Worm (Caenorhabditis elegans) whole organism, L3 larva: Measurements from ENCODE around the gene nhr-158.

ENCODE experiments used
- elt-3 ChIP-seq, 3 experiments: fragments of 150-350 bp in 1 of 3; sonication (generic microtip) in 2 of 3; optimal IDR thresholded peaks; 2 replicates in 2 of 3; 4 replicates in 1 of 3; lab custom pipeline; 2014 to 2017; ENCODE audit warnings: missing biosample characterization in 3 of 3, missing genetic modification characterization in 3 of 3
- fos-1 ChIP-seq: fragments of 150-350 bp; optimal IDR thresholded peaks from 2 replicates; lab custom pipeline; 2014; ENCODE audit warnings: missing biosample characterization, missing genetic modification characterization
- jun-1 ChIP-seq: fragments of 150-350 bp; optimal IDR thresholded peaks from 2 replicates; lab custom pipeline; 2014; ENCODE audit warnings: missing biosample characterization, missing genetic modification reagents, missing genetic modification characterization
- lin-15B ChIP-seq: fragments of 150-350 bp; optimal IDR thresholded peaks from 2 replicates; lab custom pipeline; 2014; ENCODE audit warnings: missing biosample characterization, missing genetic modification characterization
- nhr-76 ChIP-seq: fragments of 150-350 bp; sonication (generic microtip); optimal IDR thresholded peaks from 5 replicates; lab custom pipeline; 2014; ENCODE audit warnings: missing biosample characterization, missing genetic modification characterization
- pha-4 ChIP-seq: fragments of 150-350 bp; optimal IDR thresholded peaks from 2 replicates; lab custom pipeline; 2014; ENCODE audit warnings: missing biosample characterization, missing genetic modification reagents, missing genetic modification characterization
- skn-1 ChIP-seq: fragments of 150-350 bp; optimal IDR thresholded peaks from 2 replicates; lab custom pipeline; 2014; ENCODE audit warnings: missing biosample characterization, missing genetic modification characterization
- zag-1 ChIP-seq: fragments of 150-350 bp; optimal IDR thresholded peaks from 2 replicates; lab custom pipeline; 2014; ENCODE audit warnings: missing biosample characterization, missing genetic modification characterization
- ztf-4 ChIP-seq: fragments of 150-350 bp; optimal IDR thresholded peaks from 2 replicates; lab custom pipeline; 2014; ENCODE audit warnings: missing biosample characterization, missing genetic modification characterization

- TF ChIP-seq fos-1 = no peak
- no peak for TF ChIP-seq zag-1 (tag; lab: Kevin White, UChicago)
- no peak for TF ChIP-seq lin-15B (tag; lab: Kevin White, UChicago)
- TF ChIP-seq ztf-4 = no peak
- TF ChIP-seq jun-1 (tag; lab: Kevin White, UChicago) = no peak
- TF ChIP-seq elt-3 (tag; optimal IDR thresholded peaks at IDR 0.05; lab: Kevin White, UChicago) = no peak
- no peak for TF ChIP-seq skn-1 (tag; lab: Kevin White, UChicago)
- TF ChIP-seq pha-4 = no peak
- TF ChIP-seq nhr-76 = no peak
These were observed 18.0 kb upstream of the nhr-158 start, which contains the start of gene C17E7.12 for ce11 chrV:3891919-3892318.
